Worm (Caenorhabditis elegans): Measurements from ENCODE around the gene ztf-20.
A peak's percentile ranks its signal among the peaks of the same experiment; 100 is the strongest.

The ztf-20 gene

ce11 chrV:18967479-18968056, 7.6 kb upstream of the ztf-20 start, which contains the start of gene Y39B6A.43:
Gene Y39B6A.43, minus strand, starts transcription at chrV:18967829.
- TF ChIP-seq unc-62 (GFP tag; optimal IDR thresholded peaks at IDR 0.05) (peak; percentile 57), elt-3 (tag; optimal IDR thresholded peaks at IDR 0.05) (peak; percentile 42), blmp-1 (tag; optimal IDR thresholded peaks at IDR 0.05) (no peak), ceh-39 (tag; optimal IDR thresholded peaks at IDR 0.05) (peak; percentile 92), drap-1 (GFP tag; optimal IDR thresholded peaks at IDR 0.05) (peak; percentile 92), mep-1 (tag; optimal IDR thresholded peaks at IDR 0.05) (peak; percentile 99), unc-39 (tag; optimal IDR thresholded peaks at IDR 0.05) (peak; percentile 58), tbx-8 (GFP tag; optimal IDR thresholded peaks at IDR 0.05) (peak; percentile 45), mls-2 (tag; optimal IDR thresholded peaks at IDR 0.05) (peak; percentile 63), ceh-43 (GFP tag; optimal IDR thresholded peaks at IDR 0.05) (peak; percentile 48), ztf-11 (tag; optimal IDR thresholded peaks at IDR 0.05) (peak; percentile 66), lsy-2 (tag; optimal IDR thresholded peaks at IDR 0.05) (peak; percentile 90), ces-1 (GFP tag; optimal IDR thresholded peaks at IDR 0.05) (peak; percentile 77), pha-4 (tag; optimal IDR thresholded peaks at IDR 0.05) (peak; percentile 99), flh-1 (GFP tag; optimal IDR thresholded peaks at IDR 0.05) (no peak), sem-2 (GFP tag; optimal IDR thresholded peaks at IDR 0.05) (no peak), zip-8 (tag; optimal IDR thresholded peaks at IDR 0.05) (no peak), unc-120 (tag; optimal IDR thresholded peaks at IDR 0.05; ENCODE audit: poor library complexity, severe bottlenecking) (peak; percentile 71), ham-2 (GFP tag; optimal IDR thresholded peaks at IDR 0.05) (no peak), sptf-1 (tag; optimal IDR thresholded peaks at IDR 0.05) (peak; percentile 85), nhr-2 (tag; optimal IDR thresholded peaks at IDR 0.05) (peak; percentile 33), nhr-237 (tag; optimal IDR thresholded peaks at IDR 0.05) (peak; percentile 94), lin-13 (tag; optimal IDR thresholded peaks at IDR 0.05) (peak; percentile 98), M03D4.4 (tag; optimal IDR thresholded peaks at IDR 0.05) (peak; percentile 53), cnd-1 (tag; optimal IDR thresholded peaks at IDR 0.05) (peak; percentile 43)

DNA sequence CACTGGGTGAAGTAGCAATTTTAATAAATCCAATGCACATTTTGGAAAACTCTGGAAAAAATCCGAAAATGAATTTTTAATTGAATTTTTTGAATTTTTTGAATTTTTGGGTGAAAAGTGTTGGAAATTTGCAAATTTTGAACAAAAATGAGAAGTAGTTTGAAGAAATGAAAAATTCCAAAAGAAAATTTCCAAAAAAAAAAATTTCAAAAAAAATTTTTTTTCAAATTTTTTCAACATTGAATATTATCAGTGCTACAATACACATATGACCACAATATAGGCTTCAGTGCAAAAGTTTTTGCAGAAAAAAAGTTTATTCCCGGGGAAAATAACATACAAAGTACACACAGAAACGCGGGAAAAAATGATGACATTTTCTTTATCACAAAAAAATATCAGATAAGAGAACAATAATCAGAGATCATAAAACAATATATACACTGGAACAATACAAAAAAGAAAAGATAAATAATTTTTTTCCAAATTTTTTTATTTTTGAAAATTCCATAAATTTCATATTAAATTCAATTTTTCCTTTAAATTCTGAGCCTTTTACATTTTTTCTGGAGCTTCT, 2.6 kb downstream of the ztf-20 start, which contains the start of gene hrg-10:
Gene hrg-10, minus strand, starts transcription at position 51 of the 577 bp plus-strand sequence.
- TF ChIP-seq ceh-43 (GFP tag; optimal IDR thresholded peaks at IDR 0.05) (no peak), nhr-12 (tag; optimal IDR thresholded peaks at IDR 0.05) (no peak), drap-1 (GFP tag; optimal IDR thresholded peaks at IDR 0.05) (no peak), nhr-237 (tag; optimal IDR thresholded peaks at IDR 0.05) (no peak), ces-1 (GFP tag; optimal IDR thresholded peaks at IDR 0.05) (no peak), snpc-4 (tag; optimal IDR thresholded peaks at IDR 0.05) (no peak), mep-1 (tag; optimal IDR thresholded peaks at IDR 0.05) (no peak), ceh-39 (tag; optimal IDR thresholded peaks at IDR 0.05) (no peak), lin-32 (GFP tag; optimal IDR thresholded peaks at IDR 0.05) (no peak)

ce11 chrV:18940341-18940740, 19.6 kb downstream of the ztf-20 start, which contains the start of gene Y80D3A.8:
Gene Y80D3A.8, plus strand, starts transcription at chrV:18940641.
- TF ChIP-seq flh-1 (GFP tag; optimal IDR thresholded peaks at IDR 0.05) (no peak), lin-32 (GFP tag; optimal IDR thresholded peaks at IDR 0.05) (no peak), ceh-39 (tag; optimal IDR thresholded peaks at IDR 0.05) (no peak), sem-2 (GFP tag; optimal IDR thresholded peaks at IDR 0.05) (no peak), nhr-2 (tag; optimal IDR thresholded peaks at IDR 0.05) (no peak), mep-1 (tag; optimal IDR thresholded peaks at IDR 0.05) (no peak), mab-5 (tag; optimal IDR thresholded peaks at IDR 0.05) (no peak), unc-120 (tag; optimal IDR thresholded peaks at IDR 0.05; ENCODE audit: poor library complexity, severe bottlenecking) (no peak), pha-4 (tag; optimal IDR thresholded peaks at IDR 0.05) (no peak), nhr-12 (tag; optimal IDR thresholded peaks at IDR 0.05) (no peak)

- TF ChIP-seq bed-3 (GFP tag; optimal IDR thresholded peaks at IDR 0.05) = no peak
- TF ChIP-seq cnd-1 (tag; optimal IDR thresholded peaks at IDR 0.05) = no peak
- TF ChIP-seq sptf-1 (tag; optimal IDR thresholded peaks at IDR 0.05) = no peak
- TF ChIP-seq pha-4 (tag; optimal IDR thresholded peaks at IDR 0.05) = no peak
- no peak for TF ChIP-seq mab-5 (tag; optimal IDR thresholded peaks at IDR 0.05)
- no peak for TF ChIP-seq nhr-2 (tag; optimal IDR thresholded peaks at IDR 0.05)
- TF ChIP-seq drap-1 (GFP tag; optimal IDR thresholded peaks at IDR 0.05) = no peak
- no peak for TF ChIP-seq ces-1 (GFP tag; optimal IDR thresholded peaks at IDR 0.05)
- TF ChIP-seq snpc-4 (tag; optimal IDR thresholded peaks at IDR 0.05) = no peak
- TF ChIP-seq lin-13 (tag; optimal IDR thresholded peaks at IDR 0.05) = no peak
- no peak for TF ChIP-seq flh-1 (GFP tag; optimal IDR thresholded peaks at IDR 0.05)
- no peak for TF ChIP-seq M03D4.4 (tag; optimal IDR thresholded peaks at IDR 0.05)
- no peak for TF ChIP-seq ztf-11 (tag; optimal IDR thresholded peaks at IDR 0.05)
- no peak for TF ChIP-seq ceh-43 (GFP tag; optimal IDR thresholded peaks at IDR 0.05)
- TF ChIP-seq nhr-76 (tag; optimal IDR thresholded peaks at IDR 0.05) = no peak
- no peak for TF ChIP-seq unc-62 (GFP tag; optimal IDR thresholded peaks at IDR 0.05)
- TF ChIP-seq sem-2 (GFP tag; optimal IDR thresholded peaks at IDR 0.05) = no peak
- TF ChIP-seq tbx-8 (GFP tag; optimal IDR thresholded peaks at IDR 0.05) = no peak
These were observed 22.4 kb downstream of the ztf-20 start for ce11 chrV:18937578-18937977.
